Worm (Caenorhabditis elegans) whole organism, L2 larva: ENCODE measurements around the gene mps-4.

ENCODE experiments used
- R02D3.7 ChIP-seq: fragments of 150-350 bp; optimal IDR thresholded peaks from 2 replicates; lab custom pipeline; 2014; ENCODE audit warnings: missing biosample characterization, missing genetic modification characterization
- fos-1 ChIP-seq: fragments of 150-350 bp; optimal IDR thresholded peaks from 2 replicates; lab custom pipeline; 2014; ENCODE audit warnings: missing biosample characterization, missing genetic modification characterization
- lin-13 ChIP-seq: fragments of 150-350 bp; optimal IDR thresholded peaks from 2 replicates; lab custom pipeline; 2014; ENCODE audit warnings: missing biosample characterization, missing genetic modification reagents, missing genetic modification characterization
- mdl-1 ChIP-seq, 2 experiments: fragments of 150-350 bp in 1 of 2; sonication (generic microtip) in 1 of 2; optimal IDR thresholded peaks; 2 replicates each; lab custom pipeline; 2017; ENCODE audit warnings: missing biosample characterization in 2 of 2, missing genetic modification characterization in 2 of 2
- nhr-11 ChIP-seq: fragments of 150-350 bp; optimal IDR thresholded peaks from 2 replicates; lab custom pipeline; 2014; ENCODE audit warnings: missing biosample characterization, missing genetic modification characterization
- nhr-237 ChIP-seq: fragments of 150-350 bp; optimal IDR thresholded peaks from 2 replicates; lab custom pipeline; 2014; ENCODE audit warnings: missing biosample characterization, missing genetic modification characterization
- nhr-25 ChIP-seq: fragments of 150-350 bp; sonication (generic microtip); optimal IDR thresholded peaks from 3 replicates; lab custom pipeline; 2014; ENCODE audit warnings: missing biosample characterization, missing genetic modification characterization
- nhr-77 ChIP-seq: fragments of 150-350 bp; optimal IDR thresholded peaks from 2 replicates; lab custom pipeline; 2014; ENCODE audit warnings: missing biosample characterization, missing genetic modification characterization
- unc-39 ChIP-seq: fragments of 150-350 bp; optimal IDR thresholded peaks from 2 replicates; lab custom pipeline; 2014; ENCODE audit warnings: missing biosample characterization, missing genetic modification characterization

DNA sequence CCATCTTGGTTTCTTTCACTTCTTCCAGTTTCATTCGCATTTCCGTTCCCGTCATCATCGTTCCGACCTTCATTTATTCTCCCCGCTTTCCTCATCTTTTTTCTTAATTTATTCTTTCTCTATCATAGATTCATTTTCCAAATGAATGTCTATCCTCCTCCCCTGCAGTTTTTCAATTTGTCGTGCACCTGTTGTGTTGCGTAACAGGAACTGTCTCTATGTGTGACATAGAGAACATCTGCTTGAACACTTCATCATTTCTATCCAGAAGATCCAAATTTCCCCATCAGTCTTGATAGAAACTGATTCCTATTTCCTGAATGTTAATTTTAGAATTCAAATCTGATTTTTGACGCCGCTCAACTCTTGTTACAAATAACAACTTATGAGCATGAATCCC, 11.9 kb upstream of the mps-4 start:
- TF ChIP-seq unc-39 (tag; lab: Kevin White, UChicago) (no peak), R02D3.7 (tag; lab: Kevin White, UChicago) (no peak), nhr-237 (tag; lab: Kevin White, UChicago) (no peak), mdl-1 (tag; optimal IDR thresholded peaks at IDR 0.05; lab: Kevin White, UChicago) (no peak), nhr-25 (no peak), fos-1 (tag; lab: Kevin White, UChicago) (no peak), nhr-11 (tag; lab: Kevin White, UChicago) (no peak), lin-13 (GFP tag; lab: Kevin White, UChicago) (no peak), nhr-77 (tag; lab: Kevin White, UChicago) (no peak)
